Fruit fly (Drosophila melanogaster) whole organism, prepupa: Measurements from ENCODE around the gene CG46523.

Experiments used
- Blimp-1 ChIP-seq: fragments of 200-800 bp; sonication (Bioruptor generic); optimal IDR thresholded peaks from 3 replicates; lab custom pipeline; 2017; ENCODE audit warnings: missing biosample characterization, missing genetic modification characterization, mild to moderate bottlenecking, moderate library complexity, missing genetic modification reagents
- CG10631 ChIP-seq: fragments of 200-800 bp; sonication (Bioruptor generic); optimal IDR thresholded peaks from 2 replicates; lab custom pipeline; 2016; ENCODE audit warnings: missing biosample characterization, missing genetic modification characterization
- CG10669 ChIP-seq: fragments of 200-800 bp; sonication (Bioruptor generic); optimal IDR thresholded peaks from 3 replicates; lab custom pipeline; 2018; ENCODE audit warnings: missing biosample characterization, mild to moderate bottlenecking, missing genetic modification characterization, moderate library complexity
- CG11762 ChIP-seq: fragments of 200-800 bp; sonication (Bioruptor generic); optimal IDR thresholded peaks from 3 replicates; lab custom pipeline; 2016; ENCODE audit warnings: missing biosample characterization, missing genetic modification characterization; ENCODE audit not compliant: insufficient read depth
- CG11902 ChIP-seq: fragments of 200-800 bp; sonication (Bioruptor generic); optimal IDR thresholded peaks from 3 replicates; lab custom pipeline; 2016; ENCODE audit warnings: missing biosample characterization, missing genetic modification characterization
- CG15336 ChIP-seq: fragments of 200-800 bp; sonication (Bioruptor generic); IDR thresholded peaks from 2 replicates; pipeline ENCODE4 v1.3.6; 2022; ENCODE audit warnings: missing biosample characterization, missing genetic modification characterization
- CG16779 ChIP-seq: fragments of 200-800 bp; sonication (Bioruptor generic); optimal IDR thresholded peaks from 3 replicates; lab custom pipeline; 2017; ENCODE audit warnings: missing biosample characterization, mild to moderate bottlenecking, missing genetic modification characterization
- CG31627 ChIP-seq: fragments of 200-800 bp; sonication (Bioruptor generic); optimal IDR thresholded peaks from 3 replicates; lab custom pipeline; 2016; ENCODE audit warnings: missing biosample characterization, missing genetic modification characterization
- CG32006 ChIP-seq: fragments of 200-800 bp; sonication (Bioruptor generic); optimal IDR thresholded peaks from 3 replicates; lab custom pipeline; 2017; ENCODE audit warnings: missing biosample characterization, mild to moderate bottlenecking, missing genetic modification characterization
- CG34406 ChIP-seq: fragments of 200-800 bp; sonication (Bioruptor generic); optimal IDR thresholded peaks from 3 replicates; lab custom pipeline; 2016; ENCODE audit warnings: missing biosample characterization, missing genetic modification characterization
- CG4318 ChIP-seq: fragments of 200-800 bp; sonication (Bioruptor generic); optimal IDR thresholded peaks from 3 replicates; lab custom pipeline; 2017; ENCODE audit warnings: missing biosample characterization, mild to moderate bottlenecking, missing genetic modification characterization
- CG6163 ChIP-seq: fragments of 200-800 bp; sonication (Bioruptor generic); IDR thresholded peaks from 3 replicates; pipeline ENCODE4 v1.3.6; 2022; ENCODE audit warnings: missing biosample characterization, missing genetic modification characterization
- CG6276 ChIP-seq: fragments of 200-800 bp; sonication (Bioruptor generic); optimal IDR thresholded peaks from 2 replicates; lab custom pipeline; 2017; ENCODE audit warnings: missing biosample characterization, mild to moderate bottlenecking, missing genetic modification characterization
- CG6792 ChIP-seq: fragments of 200-800 bp; sonication (Bioruptor generic); optimal IDR thresholded peaks from 3 replicates; lab custom pipeline; 2016; ENCODE audit warnings: missing biosample characterization, missing genetic modification characterization
- CG6808 ChIP-seq: fragments of 200-800 bp; sonication (Bioruptor generic); optimal IDR thresholded peaks from 3 replicates; lab custom pipeline; 2017; ENCODE audit warnings: missing biosample characterization, missing genetic modification characterization, mild to moderate bottlenecking, moderate library complexity, missing genetic modification reagents
- CG6854 ChIP-seq: fragments of 200-800 bp; sonication (Bioruptor generic); optimal IDR thresholded peaks from 2 replicates; lab custom pipeline; 2017; ENCODE audit warnings: missing biosample characterization, mild to moderate bottlenecking, missing genetic modification characterization
- CG7368 ChIP-seq: fragments of 200-800 bp; sonication (Bioruptor generic); optimal IDR thresholded peaks from 3 replicates; lab custom pipeline; 2016; ENCODE audit warnings: missing biosample characterization, missing genetic modification characterization
- CG8119 ChIP-seq: fragments of 200-800 bp; sonication (Bioruptor generic); IDR thresholded peaks from 3 replicates; pipeline ENCODE4 v1.3.6; 2022; ENCODE audit warnings: missing biosample characterization, missing genetic modification characterization
- CG9139 ChIP-seq: fragments of 200-800 bp; sonication (Bioruptor generic); optimal IDR thresholded peaks from 3 replicates; lab custom pipeline; 2017; ENCODE audit warnings: missing biosample characterization, mild to moderate bottlenecking, missing genetic modification characterization
- Eip75B ChIP-seq: fragments of 200-800 bp; sonication (Bioruptor generic); optimal IDR thresholded peaks from 3 replicates; lab custom pipeline; 2016; ENCODE audit warnings: missing biosample characterization, missing genetic modification characterization
- Eip78C ChIP-seq: fragments of 200-800 bp; sonication (Bioruptor generic); peaks from one replicate; lab custom pipeline; 2016; ENCODE audit warnings: missing biosample characterization, missing genetic modification characterization
- Eip93F ChIP-seq: fragments of 200-800 bp; sonication (Bioruptor generic); optimal IDR thresholded peaks from 2 replicates; lab custom pipeline; 2016; ENCODE audit warnings: missing biosample characterization, mild to moderate bottlenecking, missing genetic modification characterization
- Gug ChIP-seq: fragments of 200-800 bp; sonication (Bioruptor generic); IDR thresholded peaks from 2 replicates; pipeline ENCODE4 v1.3.6; 2022; ENCODE audit warnings: missing biosample characterization, missing genetic modification characterization
- Hr38 ChIP-seq: sonication (Bioruptor generic); optimal IDR thresholded peaks from 2 replicates; lab custom pipeline; 2016; ENCODE audit warnings: missing biosample characterization, missing genetic modification characterization
- Hr39 ChIP-seq: fragments of 200-800 bp; sonication (Bioruptor generic); optimal IDR thresholded peaks from 2 replicates; lab custom pipeline; 2016; ENCODE audit warnings: missing biosample characterization, missing genetic modification characterization
- Hr4 ChIP-seq: fragments of 200-800 bp; sonication (Bioruptor generic); optimal IDR thresholded peaks from 3 replicates; lab custom pipeline; 2016; ENCODE audit warnings: missing biosample characterization, missing genetic modification characterization
- Lpt ChIP-seq: fragments of 200-800 bp; sonication (Bioruptor generic); optimal IDR thresholded peaks from 3 replicates; lab custom pipeline; 2016; ENCODE audit warnings: missing biosample characterization, missing genetic modification characterization
- OdsH ChIP-seq: fragments of 200-800 bp; sonication (Bioruptor generic); optimal IDR thresholded peaks from 3 replicates; lab custom pipeline; 2016; ENCODE audit warnings: missing biosample characterization, missing genetic modification characterization
- Sox102F ChIP-seq: fragments of 200-800 bp; sonication (Bioruptor generic); optimal IDR thresholded peaks from 2 replicates; lab custom pipeline; 2016; ENCODE audit warnings: missing biosample characterization, mild to moderate bottlenecking, missing genetic modification characterization
- Sox14 ChIP-seq: fragments of 200-800 bp; sonication (Bioruptor generic); optimal IDR thresholded peaks from 3 replicates; lab custom pipeline; 2016; ENCODE audit warnings: missing biosample characterization, missing genetic modification characterization
- Sox15 ChIP-seq: fragments of 200-800 bp; sonication (Bioruptor generic); optimal IDR thresholded peaks from 3 replicates; lab custom pipeline; 2016; ENCODE audit warnings: missing biosample characterization, missing genetic modification characterization
- achi ChIP-seq: fragments of 200-800 bp; sonication (Bioruptor generic); optimal IDR thresholded peaks from 3 replicates; lab custom pipeline; 2016; ENCODE audit warnings: missing biosample characterization, missing genetic modification characterization
- acj6 ChIP-seq: fragments of 200-800 bp; sonication (Bioruptor generic); optimal IDR thresholded peaks from 3 replicates; lab custom pipeline; 2016; ENCODE audit warnings: missing biosample characterization, missing genetic modification characterization
- cyc ChIP-seq: fragments of 200-800 bp; sonication (Bioruptor generic); optimal IDR thresholded peaks from 3 replicates; lab custom pipeline; 2016; ENCODE audit warnings: missing biosample characterization, missing genetic modification characterization
- dac ChIP-seq: fragments of 200-800 bp; sonication (Bioruptor generic); optimal IDR thresholded peaks from 2 replicates; lab custom pipeline; 2017; ENCODE audit warnings: missing biosample characterization, mild to moderate bottlenecking, missing genetic modification characterization
- eg ChIP-seq: fragments of 200-800 bp; sonication (Bioruptor generic); IDR thresholded peaks from 3 replicates; pipeline ENCODE4 v1.3.6; 2022; ENCODE audit warnings: missing biosample characterization, missing genetic modification characterization
- fd59A ChIP-seq: fragments of 200-800 bp; sonication (Bioruptor generic); optimal IDR thresholded peaks from 2 replicates; lab custom pipeline; 2017; ENCODE audit warnings: missing biosample characterization, mild to moderate bottlenecking, missing genetic modification characterization, missing genetic modification reagents
- fd85E ChIP-seq: fragments of 200-800 bp; sonication (Bioruptor generic); optimal IDR thresholded peaks from 3 replicates; lab custom pipeline; 2016; ENCODE audit warnings: missing biosample characterization, missing genetic modification characterization
- fkh ChIP-seq: fragments of 200-800 bp; sonication (Bioruptor generic); optimal IDR thresholded peaks from 3 replicates; lab custom pipeline; 2017; ENCODE audit warnings: missing biosample characterization, mild to moderate bottlenecking, missing genetic modification characterization, moderate library complexity
- pdm3 ChIP-seq: fragments of 200-800 bp; sonication (Bioruptor generic); optimal IDR thresholded peaks from 3 replicates; lab custom pipeline; 2016; ENCODE audit warnings: missing biosample characterization, missing genetic modification characterization
- salr ChIP-seq, 2 experiments: fragments of 200-800 bp; sonication (Bioruptor generic); optimal IDR thresholded peaks; 3 replicates each; lab custom pipeline; 2016 to 2018; ENCODE audit warnings: missing biosample characterization in 2 of 2, missing genetic modification characterization in 2 of 2, mild to moderate bottlenecking in 1 of 2
- spab ChIP-seq: fragments of 200-800 bp; sonication (Bioruptor generic); optimal IDR thresholded peaks from 2 replicates; lab custom pipeline; 2017; ENCODE audit warnings: missing biosample characterization, mild to moderate bottlenecking, missing genetic modification characterization, missing genetic modification reagents
- ss ChIP-seq, 2 experiments: fragments of 200-800 bp; sonication (Bioruptor generic); optimal IDR thresholded peaks; 2 replicates in 1 of 2; 3 replicates in 1 of 2; lab custom pipeline; 2017 to 2018; ENCODE audit warnings: mild to moderate bottlenecking in 2 of 2, missing biosample characterization in 2 of 2, missing genetic modification characterization in 2 of 2, moderate library complexity in 1 of 2
- svp ChIP-seq: fragments of 200-800 bp; sonication (Bioruptor generic); peaks from one replicate; lab custom pipeline; 2016; ENCODE audit warnings: missing biosample characterization, missing genetic modification characterization
- vri ChIP-seq: fragments of 200-800 bp; sonication (Bioruptor generic); optimal IDR thresholded peaks from 3 replicates; lab custom pipeline; 2016; ENCODE audit warnings: missing biosample characterization, mild to moderate bottlenecking, missing genetic modification characterization

Gene CG46523

dm6 chr3L:1905273-1905672 lies 33.6 kb downstream of the CG46523 start (continued):
- peak; percentile 69 for TF ChIP-seq dac
- TF ChIP-seq Gug (GFP tag; lab: Robert Waterston, UW), result no peak
- TF ChIP-seq CG6854, result no peak
- TF ChIP-seq Blimp-1 (GFP tag; lab: Kevin White, UChicago), result no peak
- TF ChIP-seq CG10631 (GFP tag; lab: Kevin White, UChicago), result no peak
- TF ChIP-seq pdm3 (GFP tag; lab: Kevin White, UChicago), result peak; percentile 56
- TF ChIP-seq spab (GFP tag; lab: Kevin White, UChicago), result peak; percentile 3
- TF ChIP-seq cyc (GFP tag; lab: Kevin White, UChicago), result no peak
- TF ChIP-seq Eip93F (GFP tag; lab: Kevin White, UChicago), result no peak
- no peak for TF ChIP-seq Sox14 (GFP tag; lab: Kevin White, UChicago)
- TF ChIP-seq ss (GFP tag; optimal IDR thresholded peaks at IDR 0.05; lab: Kevin White, UChicago), result no peak
- TF ChIP-seq CG11762 (GFP tag; lab: Kevin White, UChicago), result no peak
- peak; percentile 32 for TF ChIP-seq Lpt (GFP tag; lab: Kevin White, UChicago)
- peak; percentile 92 for TF ChIP-seq CG32006
- peak; percentile 41 for TF ChIP-seq achi
- TF ChIP-seq CG16779 (tag; lab: Kevin White, UChicago), result no peak
- no peak for TF ChIP-seq fkh (GFP tag; lab: Kevin White, UChicago)
- TF ChIP-seq CG10669 (GFP tag; lab: Kevin White, UChicago), result peak; percentile 9
- TF ChIP-seq CG7368, result peak; percentile 49
- TF ChIP-seq Eip75B (GFP tag; lab: Kevin White, UChicago), result no peak
- peak; percentile 16 for TF ChIP-seq CG31627 (GFP tag; lab: Kevin White, UChicago)
- TF ChIP-seq vri (GFP tag; lab: Kevin White, UChicago), result no peak
- no peak for TF ChIP-seq fd85E
- peak in 1 of 2 experiments; percentile 10 for TF ChIP-seq salr (GFP tag; optimal IDR thresholded peaks at IDR 0.05; lab: Kevin White, UChicago)
- TF ChIP-seq Hr4 (GFP tag; lab: Kevin White, UChicago), result peak; percentile 75
- peak; percentile 71 for TF ChIP-seq CG4318 (GFP tag; lab: Kevin White, UChicago)
- no peak for TF ChIP-seq fd59A (GFP tag; lab: Kevin White, UChicago)
- peak; percentile 52 for TF ChIP-seq acj6 (GFP tag; lab: Kevin White, UChicago)
- TF ChIP-seq, all 60 proteins: peak for 34

- TF ChIP-seq CG32006, result peak; percentile 56
- TF ChIP-seq CG8119 (GFP tag; lab: Robert Waterston, UW), result 0 out of 3 replicates have a peak, but pooled peaks have one; percentile 16
- peak; percentile 38; the same call in 1 of the 2 replicates for TF ChIP-seq CG15336
- no peak for TF ChIP-seq fkh (GFP tag; lab: Kevin White, UChicago)
- TF ChIP-seq Eip78C, result peak; percentile 65
- TF ChIP-seq eg, result peak; percentile 38; the same call in 2 of the 3 replicates
- peak; percentile 5 for TF ChIP-seq CG6276 (GFP tag; lab: Kevin White, UChicago)
- no peak for TF ChIP-seq Gug (GFP tag; lab: Robert Waterston, UW)
Measured at dm6 chr3L:1904440-1904839, 34.5 kb downstream of the CG46523 start.

dm6 chr3L:1900633-1901032 lies 38.3 kb downstream of the CG46523 start:
- TF ChIP-seq CG11762 (GFP tag; lab: Kevin White, UChicago) (peak; percentile 43), Hr38 (no peak), spab (GFP tag; lab: Kevin White, UChicago) (no peak), Hr39 (GFP tag; lab: Kevin White, UChicago) (no peak), svp (peak; percentile 53), CG8119 (GFP tag; lab: Robert Waterston, UW) (peak; percentile 90), vri (GFP tag; lab: Kevin White, UChicago) (no peak), Blimp-1 (GFP tag; lab: Kevin White, UChicago) (no peak), OdsH (peak; percentile 39), CG6163 (GFP tag; lab: Robert Waterston, UW) (peak; percentile 87), Eip93F (GFP tag; lab: Kevin White, UChicago) (no peak), CG6808 (GFP tag; lab: Kevin White, UChicago) (no peak), Sox102F (GFP tag; lab: Kevin White, UChicago) (no peak), CG32006 (peak; percentile 77), CG34406 (no peak), CG15336 (peak; percentile 91), pdm3 (GFP tag; lab: Kevin White, UChicago) (peak; percentile 41), CG11902 (GFP tag; lab: Kevin White, UChicago) (no peak), dac (peak; percentile 33), CG6792 (GFP tag; lab: Kevin White, UChicago) (no peak), eg (peak; percentile 95), CG10631 (GFP tag; lab: Kevin White, UChicago) (peak; percentile 19), CG6854 (no peak), cyc (GFP tag; lab: Kevin White, UChicago) (no peak), salr (GFP tag; optimal IDR thresholded peaks at IDR 0.05; lab: Kevin White, UChicago) (peak in 1 of 2 experiments; percentile 4), achi (peak; percentile 66), fkh (GFP tag; lab: Kevin White, UChicago) (no peak), CG9139 (GFP tag; lab: Kevin White, UChicago) (no peak), CG6276 (GFP tag; lab: Kevin White, UChicago) (peak; percentile 83), CG16779 (tag; lab: Kevin White, UChicago) (no peak), Sox15 (no peak)
